Worm (Caenorhabditis elegans): Measurements from ENCODE around the gene nhr-56.

Gene nhr-56

ce11 chrV:2221764-2222163 is 3.0 kb downstream of the nhr-56 start, which contains the start of gene nhr-128:
Gene nhr-128 (plus strand): TSS chrV:2222064.
- no peak for TF ChIP-seq tbx-37 (GFP tag; conservative IDR thresholded peaks at IDR 0.05)

DNA sequence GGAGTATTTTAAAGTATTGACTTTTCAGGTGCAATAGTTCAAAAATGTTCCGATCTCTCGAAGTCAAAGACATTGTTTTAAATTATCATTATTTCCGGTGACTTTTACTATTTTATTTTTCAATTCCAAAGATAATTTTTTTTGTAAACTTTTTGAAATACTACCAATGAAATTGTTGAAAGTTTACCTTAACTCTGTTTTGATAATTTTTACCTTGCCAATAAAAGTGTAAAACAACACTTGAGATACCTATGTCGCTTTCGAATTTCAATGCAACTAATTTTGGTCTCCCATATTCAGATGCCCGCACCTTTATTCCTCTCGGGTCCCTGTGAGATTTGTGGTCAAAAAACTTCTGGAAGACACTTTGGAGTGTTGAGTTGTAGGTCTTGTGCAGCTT is 6.3 kb downstream of the nhr-56 start, which contains the start of gene nhr-103:
Gene nhr-103 (plus strand): TSS at position 301 of the 400 bp plus-strand sequence.
- no peak for TF ChIP-seq pes-1 (GFP tag; IDR thresholded peaks at IDR 0.05)
- TF ChIP-seq F13C5.2 (tag; optimal IDR thresholded peaks at IDR 0.05): no peak
- TF ChIP-seq scrt-1 (GFP tag; IDR thresholded peaks at IDR 0.05): no peak
- TF ChIP-seq hnd-1 (tag; optimal IDR thresholded peaks at IDR 0.05): no peak
- TF ChIP-seq ets-7 (tag; optimal IDR thresholded peaks at IDR 0.05): no peak
- TF ChIP-seq ceh-36 (tag; optimal IDR thresholded peaks at IDR 0.05): no peak
- TF ChIP-seq sea-1 (GFP tag; conservative IDR thresholded peaks at IDR 0.05): no peak
- TF ChIP-seq hmg-4 (GFP tag; optimal IDR thresholded peaks at IDR 0.05): no peak
- TF ChIP-seq flt-1 (GFP tag; IDR thresholded peaks at IDR 0.05): no peak
- no peak for TF ChIP-seq aly-1 (tag; optimal IDR thresholded peaks at IDR 0.05)
- TF ChIP-seq tra-4 (tag; optimal IDR thresholded peaks at IDR 0.05): no peak
- TF ChIP-seq ceh-13 (GFP tag; optimal IDR thresholded peaks at IDR 0.05): no peak
- TF ChIP-seq hmbx-1 (tag; optimal IDR thresholded peaks at IDR 0.05): no peak
- TF ChIP-seq tbx-37 (GFP tag; conservative IDR thresholded peaks at IDR 0.05): no peak
- TF ChIP-seq ama-1 (optimal IDR thresholded peaks at IDR 0.05): no peak
- no peak for TF ChIP-seq tbx-11 (GFP tag; IDR thresholded peaks at IDR 0.05)
- TF ChIP-seq B0310.2 (tag; optimal IDR thresholded peaks at IDR 0.05): no peak

- TF ChIP-seq F13C5.2 (tag; optimal IDR thresholded peaks at IDR 0.05): no peak
- TF ChIP-seq hnd-1 (tag; optimal IDR thresholded peaks at IDR 0.05): no peak
Observed at ce11 chrV:2226903-2227302, 8.1 kb downstream of the nhr-56 start, which contains the start of gene nhr-18. Gene nhr-18 (plus strand): TSS chrV:2227203.

- TF ChIP-seq scrt-1 (GFP tag; IDR thresholded peaks at IDR 0.05): no peak
- TF ChIP-seq B0310.2 (tag; optimal IDR thresholded peaks at IDR 0.05): no peak
- TF ChIP-seq hnd-1 (tag; optimal IDR thresholded peaks at IDR 0.05): no peak
- TF ChIP-seq flt-1 (GFP tag; IDR thresholded peaks at IDR 0.05): no peak
- no peak for TF ChIP-seq ama-1 (optimal IDR thresholded peaks at IDR 0.05)
- TF ChIP-seq ets-7 (tag; optimal IDR thresholded peaks at IDR 0.05): no peak
- TF ChIP-seq F13C5.2 (tag; optimal IDR thresholded peaks at IDR 0.05): no peak
- no peak for TF ChIP-seq tbx-11 (GFP tag; IDR thresholded peaks at IDR 0.05)
- no peak for TF ChIP-seq sea-1 (GFP tag; conservative IDR thresholded peaks at IDR 0.05)
- no peak for TF ChIP-seq tbx-37 (GFP tag; conservative IDR thresholded peaks at IDR 0.05)
- no peak for TF ChIP-seq hmg-4 (GFP tag; optimal IDR thresholded peaks at IDR 0.05)
- TF ChIP-seq ceh-13 (GFP tag; optimal IDR thresholded peaks at IDR 0.05): no peak
- no peak for TF ChIP-seq ceh-36 (tag; optimal IDR thresholded peaks at IDR 0.05)
- no peak for TF ChIP-seq hmbx-1 (tag; optimal IDR thresholded peaks at IDR 0.05)
Observed at ce11 chrV:2228781-2229180, 10.0 kb downstream of the nhr-56 start, which contains the start of gene nhr-126. Gene nhr-126 (plus strand): TSS chrV:2229081.

DNA sequence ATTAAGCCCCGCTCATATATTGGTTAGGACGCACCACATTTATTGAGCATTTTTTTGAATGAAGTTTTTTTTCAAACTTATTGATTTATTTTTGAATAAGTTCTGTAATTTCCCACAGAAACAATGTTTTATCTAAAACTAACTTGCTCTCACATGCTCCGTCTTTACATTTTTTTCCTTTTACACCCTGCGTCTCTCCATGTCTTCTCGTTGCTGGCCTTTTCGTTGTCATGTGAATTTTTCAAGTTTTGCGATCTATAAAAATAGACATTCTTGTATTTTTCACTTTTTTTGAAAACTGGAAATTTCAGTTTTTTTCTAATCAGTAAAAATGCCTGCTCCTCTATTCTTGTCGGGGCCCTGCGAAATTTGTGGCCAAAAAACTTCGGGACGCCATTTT is 12.1 kb downstream of the nhr-56 start, which contains the start of gene nhr-134:
Gene nhr-134 (plus strand): TSS at position 312 of the 400 bp plus-strand sequence.
- TF ChIP-seq tbx-11 (GFP tag; IDR thresholded peaks at IDR 0.05): no peak
- TF ChIP-seq ceh-13 (GFP tag; optimal IDR thresholded peaks at IDR 0.05): no peak
- TF ChIP-seq B0310.2 (tag; optimal IDR thresholded peaks at IDR 0.05): no peak

ce11 chrV:2233177-2233576 is 14.4 kb downstream of the nhr-56 start, which contains the start of gene nhr-96:
Gene nhr-96 (plus strand): TSS chrV:2233477.
- TF ChIP-seq hmbx-1 (tag; optimal IDR thresholded peaks at IDR 0.05): no peak
- no peak for TF ChIP-seq hmg-4 (GFP tag; optimal IDR thresholded peaks at IDR 0.05)
- TF ChIP-seq sea-1 (GFP tag; conservative IDR thresholded peaks at IDR 0.05): no peak
- TF ChIP-seq scrt-1 (GFP tag; IDR thresholded peaks at IDR 0.05): no peak
- no peak for TF ChIP-seq tra-4 (tag; optimal IDR thresholded peaks at IDR 0.05)
- TF ChIP-seq B0310.2 (tag; optimal IDR thresholded peaks at IDR 0.05): no peak
- TF ChIP-seq hnd-1 (tag; optimal IDR thresholded peaks at IDR 0.05): no peak
- no peak for TF ChIP-seq ama-1 (optimal IDR thresholded peaks at IDR 0.05)
- no peak for TF ChIP-seq F13C5.2 (tag; optimal IDR thresholded peaks at IDR 0.05)
- no peak for TF ChIP-seq flt-1 (GFP tag; IDR thresholded peaks at IDR 0.05)
- TF ChIP-seq pes-1 (GFP tag; IDR thresholded peaks at IDR 0.05): no peak
- TF ChIP-seq tbx-37 (GFP tag; conservative IDR thresholded peaks at IDR 0.05): no peak
- no peak for TF ChIP-seq tbx-11 (GFP tag; IDR thresholded peaks at IDR 0.05)
- no peak for TF ChIP-seq ets-7 (tag; optimal IDR thresholded peaks at IDR 0.05)
- TF ChIP-seq ceh-13 (GFP tag; optimal IDR thresholded peaks at IDR 0.05): no peak
- TF ChIP-seq ceh-36 (tag; optimal IDR thresholded peaks at IDR 0.05): no peak
- no peak for TF ChIP-seq aly-1 (tag; optimal IDR thresholded peaks at IDR 0.05)

ce11 chrV:2235848-2236247 is 17.0 kb downstream of the nhr-56 start, which contains the start of gene cyp-33C4:
Gene cyp-33C4 (plus strand): TSS chrV:2236140.
- no peak for TF ChIP-seq ama-1 (optimal IDR thresholded peaks at IDR 0.05)
- no peak for TF ChIP-seq aly-1 (tag; optimal IDR thresholded peaks at IDR 0.05)
- no peak for TF ChIP-seq hmbx-1 (tag; optimal IDR thresholded peaks at IDR 0.05)
- no peak for TF ChIP-seq scrt-1 (GFP tag; IDR thresholded peaks at IDR 0.05)
- no peak for TF ChIP-seq ets-7 (tag; optimal IDR thresholded peaks at IDR 0.05)
- TF ChIP-seq tbx-11 (GFP tag; IDR thresholded peaks at IDR 0.05): no peak
- TF ChIP-seq ceh-13 (GFP tag; optimal IDR thresholded peaks at IDR 0.05): no peak
- TF ChIP-seq tra-4 (tag; optimal IDR thresholded peaks at IDR 0.05): no peak
- TF ChIP-seq F13C5.2 (tag; optimal IDR thresholded peaks at IDR 0.05): no peak
- no peak for TF ChIP-seq hnd-1 (tag; optimal IDR thresholded peaks at IDR 0.05)
- TF ChIP-seq tbx-37 (GFP tag; conservative IDR thresholded peaks at IDR 0.05): no peak
- no peak for TF ChIP-seq ceh-36 (tag; optimal IDR thresholded peaks at IDR 0.05)
- no peak for TF ChIP-seq B0310.2 (tag; optimal IDR thresholded peaks at IDR 0.05)
- TF ChIP-seq hmg-4 (GFP tag; optimal IDR thresholded peaks at IDR 0.05): no peak
- TF ChIP-seq sea-1 (GFP tag; conservative IDR thresholded peaks at IDR 0.05): no peak
- no peak for TF ChIP-seq flt-1 (GFP tag; IDR thresholded peaks at IDR 0.05)
- no peak for TF ChIP-seq pes-1 (GFP tag; IDR thresholded peaks at IDR 0.05)

- TF ChIP-seq tbx-11 (GFP tag; IDR thresholded peaks at IDR 0.05) (no peak), ceh-13 (GFP tag; optimal IDR thresholded peaks at IDR 0.05) (no peak), tbx-37 (GFP tag; conservative IDR thresholded peaks at IDR 0.05) (no peak), sea-1 (GFP tag; conservative IDR thresholded peaks at IDR 0.05) (no peak), tra-4 (tag; optimal IDR thresholded peaks at IDR 0.05) (no peak), F13C5.2 (tag; optimal IDR thresholded peaks at IDR 0.05) (no peak), aly-1 (tag; optimal IDR thresholded peaks at IDR 0.05) (no peak), hnd-1 (tag; optimal IDR thresholded peaks at IDR 0.05) (no peak), scrt-1 (GFP tag; IDR thresholded peaks at IDR 0.05) (no peak), hmbx-1 (tag; optimal IDR thresholded peaks at IDR 0.05) (no peak), ama-1 (optimal IDR thresholded peaks at IDR 0.05) (no peak), flt-1 (GFP tag; IDR thresholded peaks at IDR 0.05) (no peak), ceh-36 (tag; optimal IDR thresholded peaks at IDR 0.05) (no peak), ets-7 (tag; optimal IDR thresholded peaks at IDR 0.05) (no peak)
Observed at ce11 chrV:2238012-2238411, 19.2 kb downstream of the nhr-56 start.
